Fruit fly (Drosophila melanogaster): ENCODE data around the gene dj.

The dj gene

DNA sequence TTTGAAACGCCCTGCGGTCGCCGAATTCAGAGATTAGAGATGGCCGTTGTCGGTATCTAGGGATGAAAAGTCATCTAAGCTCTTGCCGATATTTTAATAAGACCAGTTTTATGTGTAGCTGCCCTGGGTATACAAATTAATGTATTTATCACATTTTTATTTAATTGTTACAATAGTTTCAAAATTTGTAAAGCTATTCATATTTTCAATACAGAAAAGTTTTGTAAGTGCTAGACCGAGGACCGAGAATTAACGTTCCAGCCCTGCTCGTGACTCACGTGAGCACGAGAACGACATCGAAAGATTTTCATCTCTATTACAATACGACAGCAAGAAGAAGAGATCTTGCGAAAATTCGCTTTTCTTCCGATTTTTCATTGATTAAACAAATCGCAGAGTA lies 8.0 kb downstream of the dj start, which contains the start of the genes CG1105 and CG1965 (continued):
- TF ChIP-seq fd59A (GFP tag; optimal IDR thresholded peaks at IDR 0.05) = peak; percentile 50
- TF ChIP-seq CG15336 (GFP tag; IDR thresholded peaks at IDR 0.05) = peak; percentile 72
- peak; percentile 75 for TF ChIP-seq Eip93F (GFP tag; optimal IDR thresholded peaks at IDR 0.05)
- peak; percentile 94 for TF ChIP-seq CG31627 (GFP tag; optimal IDR thresholded peaks at IDR 0.05)
- TF ChIP-seq lz (GFP tag; optimal IDR thresholded peaks at IDR 0.05) = peak; percentile 91
- TF ChIP-seq Hr39 (GFP tag; optimal IDR thresholded peaks at IDR 0.05) = peak; percentile 94
- TF ChIP-seq fd85E (GFP tag; optimal IDR thresholded peaks at IDR 0.05) = peak; percentile 30
- peak; percentile 68 for TF ChIP-seq CG1621 (tag; optimal IDR thresholded peaks at IDR 0.05)
- peak; percentile 88 for TF ChIP-seq CG3919 (GFP tag; optimal IDR thresholded peaks at IDR 0.05)
- peak; percentile 65; the same call in 2 of the 3 replicates for TF ChIP-seq CG8119 (GFP tag; IDR thresholded peaks at IDR 0.05)
- TF ChIP-seq CG16779 (tag; optimal IDR thresholded peaks at IDR 0.05) = no peak
- TF ChIP-seq CG8632 (GFP tag; optimal IDR thresholded peaks at IDR 0.05) = no peak
- TF ChIP-seq esn (GFP tag; optimal IDR thresholded peaks at IDR 0.05) = peak; percentile 92
- no peak for TF ChIP-seq Blimp-1 (GFP tag; optimal IDR thresholded peaks at IDR 0.05)
- TF ChIP-seq dac (GFP tag; optimal IDR thresholded peaks at IDR 0.05) = peak; percentile 61
- peak; percentile 92 for TF ChIP-seq cyc (GFP tag; optimal IDR thresholded peaks at IDR 0.05)
- no peak for TF ChIP-seq net (GFP tag; optimal IDR thresholded peaks at IDR 0.05)
- peak; percentile 82 for TF ChIP-seq CG6792 (GFP tag; optimal IDR thresholded peaks at IDR 0.05)
- TF ChIP-seq CG11902 (GFP tag; optimal IDR thresholded peaks at IDR 0.05) = peak; percentile 89
- peak; percentile 91 for TF ChIP-seq CG10631 (GFP tag; optimal IDR thresholded peaks at IDR 0.05)
- TF ChIP-seq salr (GFP tag; optimal IDR thresholded peaks at IDR 0.05) = peak in 1 of 2 experiments; percentile 65
- peak; percentile 86 for TF ChIP-seq Met (GFP tag; optimal IDR thresholded peaks at IDR 0.05)
- peak; percentile 86 for TF ChIP-seq Eip75B (GFP tag; optimal IDR thresholded peaks at IDR 0.05)
- peak; percentile 89 for TF ChIP-seq acj6 (GFP tag; optimal IDR thresholded peaks at IDR 0.05)
- peak; percentile 82 for TF ChIP-seq CG32006 (GFP tag; optimal IDR thresholded peaks at IDR 0.05)
- TF ChIP-seq Lpt (GFP tag; optimal IDR thresholded peaks at IDR 0.05) = peak; percentile 73
- peak; percentile 92 for TF ChIP-seq Ets21C (GFP tag; optimal IDR thresholded peaks at IDR 0.05)
- no peak for TF ChIP-seq CG4318 (GFP tag; optimal IDR thresholded peaks at IDR 0.05)
- TF ChIP-seq CG3032 (tag; optimal IDR thresholded peaks at IDR 0.05) = peak; percentile 88
- TF ChIP-seq dsx (GFP tag; optimal IDR thresholded peaks at IDR 0.05; ENCODE audit: poor library complexity, severe bottlenecking) = peak; percentile 65
- TF ChIP-seq CG6854 (GFP tag; optimal IDR thresholded peaks at IDR 0.05) = no peak
- peak; percentile 61 for TF ChIP-seq CG11762 (GFP tag; optimal IDR thresholded peaks at IDR 0.05; ENCODE audit: insufficient read depth)
- peak; percentile 90 for TF ChIP-seq OdsH (GFP tag; optimal IDR thresholded peaks at IDR 0.05)
- peak; percentile 80 for TF ChIP-seq CG7368 (GFP tag; optimal IDR thresholded peaks at IDR 0.05)
- peak; percentile 59 for TF ChIP-seq CG6808 (GFP tag; optimal IDR thresholded peaks at IDR 0.05)
- peak; percentile 91 for TF ChIP-seq Sox14 (GFP tag; optimal IDR thresholded peaks at IDR 0.05)
- TF ChIP-seq Hr38 (GFP tag; optimal IDR thresholded peaks at IDR 0.05) = no peak
- peak; percentile 89 for TF ChIP-seq Smox (GFP tag; optimal IDR thresholded peaks at IDR 0.05)

DNA sequence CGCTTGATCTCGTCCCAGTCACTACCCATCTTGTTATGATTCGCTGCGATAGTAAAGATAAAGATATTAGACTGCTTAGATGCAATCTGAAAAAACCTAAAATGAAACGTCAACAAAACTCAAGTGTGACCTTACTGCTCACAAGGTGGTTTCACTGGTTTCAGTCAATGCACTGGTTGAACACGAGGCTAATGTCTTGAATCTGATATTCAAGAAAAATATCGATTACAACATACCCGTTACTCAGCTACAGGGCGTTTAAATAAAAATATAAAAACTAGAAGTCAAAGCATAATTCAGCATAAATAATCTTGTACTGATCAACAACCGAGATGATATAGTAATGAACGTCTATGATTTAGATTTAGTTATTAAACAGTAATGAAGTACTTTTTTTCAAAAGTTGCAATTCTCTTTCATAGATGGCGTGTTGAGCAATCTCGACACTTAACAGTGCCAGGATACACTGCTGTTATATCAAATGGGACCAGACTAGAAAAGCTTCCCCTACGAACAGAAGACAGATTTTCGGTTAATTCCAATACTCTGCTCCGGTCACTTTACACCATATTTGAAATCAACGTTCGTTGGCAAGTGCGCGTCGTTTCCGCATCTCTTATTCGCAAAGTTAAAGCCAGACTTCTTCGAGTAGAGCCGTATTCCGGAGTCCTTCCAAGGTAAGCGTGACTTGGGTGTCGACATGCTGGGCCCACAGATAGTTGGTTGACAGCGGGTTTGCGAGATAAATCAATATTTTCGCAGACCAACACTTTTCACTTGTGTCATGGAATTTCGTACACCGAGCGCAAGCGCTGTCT lies 15.4 kb downstream of the dj start, which contains the start of the genes Ufl1 and CG1943:
Gene Ufl1 (minus strand): TSS at position 156 of the 818 bp plus-strand sequence.
Gene CG1943 (plus strand): TSS at position 563 of the 818 bp plus-strand sequence.
- no peak for TF ChIP-seq Eip93F (GFP tag; optimal IDR thresholded peaks at IDR 0.05)
- no peak for TF ChIP-seq CG34406 (GFP tag; optimal IDR thresholded peaks at IDR 0.05)
- TF ChIP-seq Lpt (GFP tag; optimal IDR thresholded peaks at IDR 0.05) = peak; percentile 19
- no peak for TF ChIP-seq CG6792 (GFP tag; optimal IDR thresholded peaks at IDR 0.05)
- TF ChIP-seq esn (GFP tag; optimal IDR thresholded peaks at IDR 0.05) = peak; percentile 29
- TF ChIP-seq Ets21C (GFP tag; optimal IDR thresholded peaks at IDR 0.05) = no peak
- no peak for TF ChIP-seq fd59A (GFP tag; optimal IDR thresholded peaks at IDR 0.05)
- TF ChIP-seq topi (GFP tag; optimal IDR thresholded peaks at IDR 0.05) = no peak
- no peak for TF ChIP-seq pdm3 (GFP tag; optimal IDR thresholded peaks at IDR 0.05)
- TF ChIP-seq Sox14 (GFP tag; optimal IDR thresholded peaks at IDR 0.05) = no peak
- no peak for TF ChIP-seq salr (GFP tag; optimal IDR thresholded peaks at IDR 0.05)
- TF ChIP-seq acj6 (GFP tag; optimal IDR thresholded peaks at IDR 0.05) = no peak
- no peak for TF ChIP-seq CG4318 (GFP tag; optimal IDR thresholded peaks at IDR 0.05)
- peak; percentile 60 for TF ChIP-seq Eip78C (GFP tag)
- peak; percentile 69 for TF ChIP-seq svp (GFP tag)
- TF ChIP-seq CG10631 (GFP tag; optimal IDR thresholded peaks at IDR 0.05) = no peak
- no peak for TF ChIP-seq Hr39 (GFP tag; optimal IDR thresholded peaks at IDR 0.05)
- TF ChIP-seq CG8632 (GFP tag; optimal IDR thresholded peaks at IDR 0.05) = no peak
- TF ChIP-seq cyc (GFP tag; optimal IDR thresholded peaks at IDR 0.05) = no peak
- no peak for TF ChIP-seq Sox102F (GFP tag; optimal IDR thresholded peaks at IDR 0.05)
- no peak for TF ChIP-seq Met (GFP tag; optimal IDR thresholded peaks at IDR 0.05)
- TF ChIP-seq net (GFP tag; optimal IDR thresholded peaks at IDR 0.05) = peak; percentile 37
- TF ChIP-seq CG6163 (GFP tag; IDR thresholded peaks at IDR 0.05) = no peak
- no peak for TF ChIP-seq CG8119 (GFP tag; IDR thresholded peaks at IDR 0.05)
- no peak for TF ChIP-seq CG15336 (GFP tag; IDR thresholded peaks at IDR 0.05)
- TF ChIP-seq Hr38 (GFP tag; optimal IDR thresholded peaks at IDR 0.05) = no peak
- TF ChIP-seq dsx (GFP tag; optimal IDR thresholded peaks at IDR 0.05; ENCODE audit: poor library complexity, severe bottlenecking) = no peak
- TF ChIP-seq CG8319 (GFP tag; optimal IDR thresholded peaks at IDR 0.05) = no peak
- no peak for TF ChIP-seq Sox15 (GFP tag; optimal IDR thresholded peaks at IDR 0.05)

All from whole organism, prepupa.